Fruit fly (Drosophila melanogaster) whole organism, embryonic: ENCODE results near the gene Mad.
A peak's percentile ranks its signal among the peaks of the same experiment; 100 is the strongest.

ENCODE experiments used
- Atf3 ChIP-seq: fragments of 200-800 bp; sonication (Bioruptor generic); optimal IDR thresholded peaks from 3 replicates; lab custom pipeline; 2016; ENCODE audit warnings: missing biosample characterization, missing genetic modification characterization
- Atf6 ChIP-seq: fragments of 200-800 bp; sonication (Bioruptor generic); IDR thresholded peaks from 2 replicates; pipeline ENCODE4 v1.3.6; 2022; ENCODE audit warnings: missing biosample characterization, missing genetic modification characterization
- BEAF-32 ChIP-seq: fragments of 200-800 bp; sonication (Bioruptor generic); optimal IDR thresholded peaks from 3 replicates; lab custom pipeline; 2017; ENCODE audit warnings: missing biosample characterization, missing genetic modification characterization, mild to moderate bottlenecking, moderate library complexity, missing genetic modification reagents
- Bgb ChIP-seq: fragments of 200-800 bp; sonication (Bioruptor generic); IDR thresholded peaks from 2 replicates; pipeline ENCODE4 v1.3.6; 2022; ENCODE audit warnings: missing biosample characterization, missing genetic modification characterization; ENCODE audit not compliant: partially characterized antibody
- C15 ChIP-seq: fragments of 200-800 bp; sonication (Bioruptor generic); IDR thresholded peaks from 3 replicates; pipeline ENCODE4 v1.3.6; 2022; ENCODE audit warnings: missing biosample characterization, missing genetic modification characterization
- CG11093 ChIP-seq: fragments of 200-800 bp; sonication (Bioruptor generic); IDR thresholded peaks from 3 replicates; pipeline ENCODE4 v1.3.6; 2022; ENCODE audit warnings: missing biosample characterization, missing genetic modification characterization
- CG11723 ChIP-seq: fragments of 200-800 bp; sonication (Bioruptor generic); optimal IDR thresholded peaks from 2 replicates; lab custom pipeline; 2017; ENCODE audit warnings: missing biosample characterization, mild to moderate bottlenecking, missing genetic modification characterization
- CG1233 ChIP-seq: fragments of 200-800 bp; sonication (Bioruptor generic); optimal IDR thresholded peaks from 4 replicates; lab custom pipeline; 2018; ENCODE audit warnings: missing biosample characterization, mild to moderate bottlenecking, missing genetic modification characterization
- CG14014 ChIP-seq: fragments of 200-800 bp; sonication (Bioruptor generic); IDR thresholded peaks from 2 replicates; pipeline ENCODE4 v1.3.6; 2022; ENCODE audit warnings: missing biosample characterization, missing genetic modification characterization
- CG18476 ChIP-seq: fragments of 200-800 bp; sonication (Bioruptor generic); optimal IDR thresholded peaks from 2 replicates; lab custom pipeline; 2016; ENCODE audit warnings: missing biosample characterization, mild to moderate bottlenecking, missing genetic modification characterization
- CG18619 ChIP-seq: fragments of 200-800 bp; sonication (Bioruptor generic); optimal IDR thresholded peaks from 3 replicates; lab custom pipeline; 2017; ENCODE audit warnings: missing biosample characterization, mild to moderate bottlenecking, missing genetic modification characterization
- CG2889 ChIP-seq: fragments of 200-800 bp; sonication (Bioruptor generic); IDR thresholded peaks from 3 replicates; pipeline ENCODE4 v1.3.6; 2022; ENCODE audit warnings: missing biosample characterization, missing genetic modification characterization
- CG5953 ChIP-seq: fragments of 200-800 bp; sonication (Bioruptor generic); IDR thresholded peaks from 2 replicates; pipeline ENCODE4 v1.3.6; 2022; ENCODE audit warnings: missing biosample characterization, missing genetic modification characterization
- CG6683 ChIP-seq: fragments of 200-800 bp; sonication (Bioruptor generic); optimal IDR thresholded peaks from 2 replicates; lab custom pipeline; 2017; ENCODE audit warnings: missing biosample characterization, mild to moderate bottlenecking, missing genetic modification characterization, missing genetic modification reagents
- CG6689 ChIP-seq: fragments of 200-800 bp; sonication (Bioruptor generic); IDR thresholded peaks from 2 replicates; pipeline ENCODE4 v1.3.6; 2022; ENCODE audit warnings: missing biosample characterization, missing genetic modification characterization
- CG6791 ChIP-seq: fragments of 200-800 bp; sonication (Bioruptor generic); IDR thresholded peaks from 3 replicates; pipeline ENCODE4 v1.3.6; 2022; ENCODE audit warnings: missing biosample characterization, missing genetic modification characterization; ENCODE audit not compliant: partially characterized antibody
- CG7928 ChIP-seq: fragments of 200-800 bp; sonication (Bioruptor generic); optimal IDR thresholded peaks from 2 replicates; lab custom pipeline; 2017; ENCODE audit warnings: missing biosample characterization, mild to moderate bottlenecking, missing genetic modification characterization
- D19B ChIP-seq: fragments of 200-800 bp; sonication (Bioruptor generic); optimal IDR thresholded peaks from 2 replicates; lab custom pipeline; 2017; ENCODE audit warnings: missing biosample characterization, mild to moderate bottlenecking, missing genetic modification characterization
- Deaf1 ChIP-seq: fragments of 200-800 bp; optimal IDR thresholded peaks from 3 replicates; lab custom pipeline; 2019; ENCODE audit warnings: missing biosample characterization, mild to moderate bottlenecking, missing genetic modification characterization, moderate library complexity
- Doc3 ChIP-seq: fragments of 200-800 bp; sonication (Bioruptor generic); IDR thresholded peaks from 3 replicates; pipeline ENCODE4 v1.3.6; 2022; ENCODE audit warnings: missing biosample characterization, missing genetic modification characterization; ENCODE audit not compliant: partially characterized antibody
- Eip74EF ChIP-seq, 2 experiments: fragments of 200-800 bp in 1 of 2; fragments of >200 bp in 1 of 2; sonication (Bioruptor generic) in 1 of 2; optimal IDR thresholded peaks; 2 replicates each; lab custom pipeline; 2017 to 2019; ENCODE audit warnings: missing biosample characterization in 2 of 2, missing genetic modification characterization in 2 of 2, mild to moderate bottlenecking in 1 of 2, moderate library complexity in 1 of 2
- GATAe ChIP-seq: fragments of 200-800 bp; sonication (Bioruptor generic); conservative IDR thresholded peaks from 2 replicates; pipeline ENCODE4 v1.3.6; 2022; ENCODE audit warnings: missing biosample characterization, missing genetic modification characterization
- Gug ChIP-seq: fragments of 200-800 bp; sonication (Bioruptor generic); IDR thresholded peaks from 4 replicates; pipeline ENCODE4 v1.3.6; 2022; ENCODE audit warnings: missing biosample characterization, missing genetic modification characterization
- Hand ChIP-seq: fragments of 200-800 bp; sonication (Bioruptor generic); optimal IDR thresholded peaks from 2 replicates; lab custom pipeline; 2017; ENCODE audit warnings: mild to moderate bottlenecking, missing biosample characterization, missing genetic modification reagents, missing genetic modification characterization
- Hmr ChIP-seq: fragments of 200-800 bp; sonication (Bioruptor generic); optimal IDR thresholded peaks from 3 replicates; lab custom pipeline; 2017; ENCODE audit warnings: mild to moderate bottlenecking, missing biosample characterization, missing genetic modification reagents, missing genetic modification characterization
- Lhr ChIP-seq: fragments of 200-800 bp; sonication (Bioruptor generic); optimal IDR thresholded peaks from 3 replicates; lab custom pipeline; 2017; ENCODE audit warnings: mild to moderate bottlenecking, missing biosample characterization, missing genetic modification reagents, missing genetic modification characterization
- Lpt ChIP-seq: fragments of >200 bp; optimal IDR thresholded peaks from 2 replicates; lab custom pipeline; 2018; ENCODE audit warnings: missing biosample characterization, missing genetic modification characterization
- Ravus ChIP-seq: fragments of 200-800 bp; sonication (Bioruptor generic); IDR thresholded peaks from 2 replicates; pipeline ENCODE4 v1.3.6; 2022; ENCODE audit warnings: missing biosample characterization, missing genetic modification characterization
- Sry-β ChIP-seq: fragments of 200-800 bp; sonication (Bioruptor generic); optimal IDR thresholded peaks from 2 replicates; lab custom pipeline; 2018; ENCODE audit warnings: missing biosample characterization, mild to moderate bottlenecking, missing genetic modification characterization, moderate library complexity
- ac ChIP-seq: fragments of 200-800 bp; sonication (Bioruptor generic); optimal IDR thresholded peaks from 3 replicates; lab custom pipeline; 2017; ENCODE audit warnings: missing biosample characterization, mild to moderate bottlenecking, missing genetic modification characterization
- ato ChIP-seq: fragments of 200-800 bp; sonication (Bioruptor generic); IDR thresholded peaks from 2 replicates; pipeline ENCODE4 v1.3.6; 2022; ENCODE audit warnings: missing biosample characterization, missing genetic modification characterization; ENCODE audit not compliant: partially characterized antibody
- bowl ChIP-seq: fragments of 200-800 bp; sonication (Bioruptor generic); IDR thresholded peaks from 2 replicates; pipeline ENCODE4 v1.3.6; 2022; ENCODE audit warnings: missing biosample characterization, missing genetic modification characterization
- br ChIP-seq: fragments of >200 bp; optimal IDR thresholded peaks from 2 replicates; lab custom pipeline; 2017
- cato ChIP-seq: fragments of 200-800 bp; sonication (Bioruptor generic); optimal IDR thresholded peaks from 2 replicates; lab custom pipeline; 2016; ENCODE audit warnings: missing biosample characterization, missing genetic modification characterization, borderline replicate concordance
- corto ChIP-seq: fragments of 200-800 bp; sonication (Bioruptor generic); optimal IDR thresholded peaks from 2 replicates; lab custom pipeline; 2016; ENCODE audit warnings: missing biosample characterization, mild to moderate bottlenecking, missing genetic modification characterization, moderate library complexity
- crc ChIP-seq: fragments of 200-800 bp; sonication (Bioruptor generic); optimal IDR thresholded peaks from 2 replicates; lab custom pipeline; 2016; ENCODE audit warnings: missing biosample characterization, missing genetic modification characterization
- dimm ChIP-seq: fragments of 200-800 bp; sonication (Bioruptor generic); IDR thresholded peaks from 2 replicates; pipeline ENCODE4 v1.3.6; 2022; ENCODE audit warnings: missing biosample characterization, missing genetic modification characterization
- dmrt99B ChIP-seq: fragments of 200-800 bp; sonication (Bioruptor generic); optimal IDR thresholded peaks from 2 replicates; lab custom pipeline; 2018; ENCODE audit warnings: missing biosample characterization, mild to moderate bottlenecking, missing genetic modification characterization, moderate library complexity
- emc ChIP-seq: fragments of 200-800 bp; sonication (Bioruptor generic); optimal IDR thresholded peaks from 2 replicates; lab custom pipeline; 2016; ENCODE audit warnings: missing biosample characterization, missing genetic modification characterization
- maf-S ChIP-seq: fragments of 200-800 bp; sonication (Bioruptor generic); optimal IDR thresholded peaks from 2 replicates; lab custom pipeline; 2016; ENCODE audit warnings: missing biosample characterization, missing genetic modification characterization
- org-1 ChIP-seq: fragments of 200-800 bp; sonication (Bioruptor generic); optimal IDR thresholded peaks from 2 replicates; lab custom pipeline; 2017; ENCODE audit warnings: missing biosample characterization, missing genetic modification characterization
- pita ChIP-seq: fragments of 200-800 bp; sonication (Bioruptor generic); optimal IDR thresholded peaks from 2 replicates; lab custom pipeline; 2017; ENCODE audit warnings: missing biosample characterization, mild to moderate bottlenecking, missing genetic modification characterization
- shn ChIP-seq: fragments of 200-800 bp; sonication (Bioruptor generic); optimal IDR thresholded peaks from 3 replicates; lab custom pipeline; 2016; ENCODE audit warnings: missing biosample characterization, missing genetic modification characterization
- sim ChIP-seq: fragments of 200-800 bp; sonication (Bioruptor generic); IDR thresholded peaks from 2 replicates; pipeline ENCODE4 v1.3.6; 2022; ENCODE audit warnings: missing biosample characterization, missing genetic modification characterization
- slou ChIP-seq: fragments of 200-800 bp; sonication (Bioruptor generic); optimal IDR thresholded peaks from 3 replicates; lab custom pipeline; 2016; ENCODE audit warnings: missing biosample characterization, missing genetic modification characterization
- sqz ChIP-seq: fragments of 200-800 bp; sonication (Bioruptor generic); optimal IDR thresholded peaks from 3 replicates; lab custom pipeline; 2018; ENCODE audit warnings: missing biosample characterization, mild to moderate bottlenecking, missing genetic modification characterization
- sug ChIP-seq: fragments of 200-800 bp; optimal IDR thresholded peaks from 2 replicates; lab custom pipeline; 2019; ENCODE audit warnings: missing biosample characterization, mild to moderate bottlenecking, missing genetic modification characterization, moderate library complexity
- tap ChIP-seq: fragments of 200-800 bp; optimal IDR thresholded peaks from 3 replicates; lab custom pipeline; 2019; ENCODE audit warnings: missing biosample characterization, mild to moderate bottlenecking, missing genetic modification characterization, moderate library complexity
- tna ChIP-seq: fragments of 200-800 bp; sonication (Bioruptor generic); IDR thresholded peaks from 2 replicates; pipeline ENCODE4 v1.3.6; 2022; ENCODE audit warnings: missing biosample characterization, missing genetic modification characterization; ENCODE audit not compliant: partially characterized antibody
- usp ChIP-seq: fragments of >200 bp; optimal IDR thresholded peaks from 2 replicates; lab custom pipeline; 2017; ENCODE audit warnings: missing biosample characterization, missing genetic modification characterization
- zf30C ChIP-seq: fragments of 200-800 bp; sonication (Bioruptor generic); optimal IDR thresholded peaks from 3 replicates; lab custom pipeline; 2018; ENCODE audit warnings: missing biosample characterization, mild to moderate bottlenecking, missing genetic modification characterization

Gene Mad

dm6 chr2L:3100812-3101211 is 58.6 kb downstream of the Mad start (continued):
- TF ChIP-seq CG14014 (GFP tag; lab: Robert Waterston, UW) (0 out of 2 replicates have a peak, but pooled peaks have one; percentile 23), zf30C (no peak), dimm (GFP tag; lab: Robert Waterston, UW) (no peak), CG1233 (no peak), Hmr (GFP tag; lab: Kevin White, UChicago) (no peak), Eip74EF (GFP tag; optimal IDR thresholded peaks at IDR 0.05; lab: Kevin White, UChicago) (no peak), sqz (GFP tag; lab: Kevin White, UChicago) (peak; percentile 4), tna (GFP tag; lab: Robert Waterston, UW) (no peak), CG6683 (GFP tag; lab: Kevin White, UChicago) (no peak), CG7928 (no peak), slou (GFP tag; lab: Kevin White, UChicago) (no peak), Bgb (GFP tag; lab: Robert Waterston, UW) (no peak), Deaf1 (tag; lab: Kevin White, UChicago) (no peak), CG11093 (GFP tag; lab: Robert Waterston, UW) (peak; percentile 55; the same call in 1 of the 3 replicates), bowl (GFP tag; lab: Robert Waterston, UW) (no peak), pita (GFP tag; lab: Kevin White, UChicago) (no peak), CG18619 (GFP tag; lab: Kevin White, UChicago) (no peak), emc (no peak), tap (no peak), maf-S (no peak), Gug (GFP tag; lab: Robert Waterston, UW) (peak; percentile 40; the same call in 2 of the 4 replicates), dmrt99B (peak; percentile 74), Lpt (GFP tag; lab: Kevin White, UChicago) (no peak), br (lab: Kevin White, UChicago) (no peak), Sry-β (GFP tag; lab: Kevin White, UChicago) (no peak), CG18476 (GFP tag; lab: Kevin White, UChicago) (no peak), crc (GFP tag; lab: Kevin White, UChicago) (no peak), org-1 (GFP tag; lab: Kevin White, UChicago) (no peak), Atf6 (GFP tag; lab: Robert Waterston, UW) (no peak), Hand (no peak), CG11723 (GFP tag; lab: Kevin White, UChicago) (no peak), BEAF-32 (no peak), Doc3 (GFP tag; lab: Robert Waterston, UW) (no peak), cato (no peak), ato (GFP tag; lab: Robert Waterston, UW) (no peak), CG2889 (peak; percentile 43; the same call in 1 of the 3 replicates), usp (GFP tag; lab: Kevin White, UChicago) (no peak), GATAe (GFP tag; lab: Robert Waterston, UW) (no peak), sug (no peak), C15 (GFP tag; lab: Robert Waterston, UW) (no peak), Atf3 (GFP tag; lab: Kevin White, UChicago) (no peak), corto (GFP tag; lab: Kevin White, UChicago) (no peak), D19B (GFP tag; lab: Kevin White, UChicago) (no peak), CG6791 (GFP tag; lab: Robert Waterston, UW) (no peak), Lhr (GFP tag; lab: Kevin White, UChicago) (no peak), shn (no peak), ac (GFP tag; lab: Kevin White, UChicago) (no peak), Ravus (GFP tag; lab: Robert Waterston, UW) (no peak; the same call in 1 of the 2 replicates), CG6689 (GFP tag; lab: Robert Waterston, UW) (peak; percentile 51), sim (no peak), CG5953 (GFP tag; lab: Robert Waterston, UW) (peak; percentile 60; the same call in 1 of the 2 replicates)
